Worm (Caenorhabditis elegans): Measurements from ENCODE around the gene emb-27.

DNA sequence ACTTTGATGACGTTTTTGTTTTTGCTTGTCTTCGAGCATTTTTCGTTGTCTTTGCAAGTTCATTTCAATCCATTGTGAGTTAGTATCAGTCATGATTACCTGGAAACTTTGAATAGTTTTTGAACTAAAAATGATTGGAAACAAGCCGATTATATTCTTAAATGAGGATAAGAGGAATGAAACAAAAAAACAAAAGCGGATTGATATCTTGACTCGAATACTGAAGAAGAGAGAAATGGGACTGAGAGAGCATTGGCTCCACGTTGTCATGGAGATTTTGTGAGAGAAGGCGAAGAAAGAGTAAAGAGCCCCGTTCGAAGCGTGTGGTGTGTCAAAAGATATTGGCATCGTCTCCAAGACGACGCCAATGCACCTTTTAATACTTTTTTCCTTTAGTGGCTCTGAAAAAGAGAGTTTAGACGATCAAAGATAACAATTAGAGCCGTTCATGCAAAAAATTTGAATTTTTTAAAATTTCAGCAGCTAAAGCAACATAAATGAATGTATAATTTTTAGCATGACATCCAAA is 5.1 kb downstream of the emb-27 start, which contains the start of the genes tub-1 and tmem-138:
- no peak for TF ChIP-seq unc-39 (tag; optimal IDR thresholded peaks at IDR 0.05)
- no peak for TF ChIP-seq unc-62 (GFP tag; optimal IDR thresholded peaks at IDR 0.05)
- no peak for TF ChIP-seq nhr-237 (tag; optimal IDR thresholded peaks at IDR 0.05)
- TF ChIP-seq nhr-12 (tag; optimal IDR thresholded peaks at IDR 0.05), result no peak
- no peak for TF ChIP-seq elt-3 (tag; optimal IDR thresholded peaks at IDR 0.05)
- TF ChIP-seq mls-2 (tag; optimal IDR thresholded peaks at IDR 0.05), result no peak
- no peak for TF ChIP-seq M03D4.4 (tag; optimal IDR thresholded peaks at IDR 0.05)
- TF ChIP-seq snpc-4 (tag; optimal IDR thresholded peaks at IDR 0.05), result no peak
- no peak for TF ChIP-seq nhr-76 (tag; optimal IDR thresholded peaks at IDR 0.05)
- no peak for TF ChIP-seq nhr-28 (tag; optimal IDR thresholded peaks at IDR 0.05)
- no peak for TF ChIP-seq blmp-1 (tag; optimal IDR thresholded peaks at IDR 0.05)
- no peak for TF ChIP-seq lsy-2 (tag; optimal IDR thresholded peaks at IDR 0.05)
